Fruit fly (Drosophila melanogaster) whole organism, embryonic: ENCODE results near the gene CG9338.

Source experiments
- Bteb2 ChIP-seq: fragments of 200-800 bp; sonication (Bioruptor generic); optimal IDR thresholded peaks from 2 replicates; lab custom pipeline; 2016; ENCODE audit warnings: missing biosample characterization, missing genetic modification characterization
- CG11696 ChIP-seq: fragments of 200-800 bp; sonication (Bioruptor generic); IDR thresholded peaks from 2 replicates; pipeline ENCODE4 v1.3.6; 2022; ENCODE audit warnings: missing biosample characterization, missing genetic modification characterization
- CG11723 ChIP-seq: fragments of 200-800 bp; sonication (Bioruptor generic); optimal IDR thresholded peaks from 2 replicates; lab custom pipeline; 2017; ENCODE audit warnings: missing biosample characterization, mild to moderate bottlenecking, missing genetic modification characterization
- CG12071 ChIP-seq: fragments of 200-800 bp; sonication (Bioruptor generic); optimal IDR thresholded peaks from 3 replicates; lab custom pipeline; 2018; ENCODE audit warnings: missing biosample characterization, mild to moderate bottlenecking, missing genetic modification characterization
- CG12104 ChIP-seq: fragments of 200-800 bp; sonication (Bioruptor generic); optimal IDR thresholded peaks from 3 replicates; lab custom pipeline; 2016; ENCODE audit warnings: missing biosample characterization, missing genetic modification characterization
- CG12391 ChIP-seq: fragments of 200-800 bp; sonication (Bioruptor generic); optimal IDR thresholded peaks from 3 replicates; lab custom pipeline; 2018; ENCODE audit warnings: missing biosample characterization, mild to moderate bottlenecking, missing genetic modification characterization, moderate library complexity
- CG12769 ChIP-seq: fragments of 200-800 bp; sonication (Bioruptor generic); optimal IDR thresholded peaks from 2 replicates; lab custom pipeline; 2019; ENCODE audit warnings: missing biosample characterization, mild to moderate bottlenecking, missing genetic modification characterization, moderate library complexity
- CG15514 ChIP-seq: fragments of 200-800 bp; sonication (Bioruptor generic); optimal IDR thresholded peaks from 3 replicates; lab custom pipeline; 2017; ENCODE audit warnings: missing biosample characterization, missing genetic modification characterization, mild to moderate bottlenecking, moderate library complexity, missing genetic modification reagents
- CG18011 ChIP-seq: fragments of 200-800 bp; sonication (Bioruptor generic); optimal IDR thresholded peaks from 2 replicates; lab custom pipeline; 2017; ENCODE audit warnings: missing biosample characterization, missing genetic modification characterization, mild to moderate bottlenecking, moderate library complexity, missing genotype
- CG2875 ChIP-seq: fragments of 200-800 bp; sonication (Bioruptor generic); optimal IDR thresholded peaks from 2 replicates; lab custom pipeline; 2017; ENCODE audit warnings: missing biosample characterization, mild to moderate bottlenecking, missing genetic modification characterization, missing genetic modification reagents
- CG2889 ChIP-seq: fragments of 200-800 bp; sonication (Bioruptor generic); IDR thresholded peaks from 3 replicates; pipeline ENCODE4 v1.3.6; 2022; ENCODE audit warnings: missing biosample characterization, missing genetic modification characterization
- CG31224 ChIP-seq: fragments of 200-800 bp; sonication (Bioruptor generic); IDR thresholded peaks from 2 replicates; pipeline ENCODE4 v1.3.6; 2022; ENCODE audit warnings: missing biosample characterization, missing genetic modification characterization
- CG31388 ChIP-seq: fragments of 200-800 bp; sonication (Bioruptor generic); optimal IDR thresholded peaks from 2 replicates; lab custom pipeline; 2016; ENCODE audit warnings: missing biosample characterization, missing genetic modification characterization
- CG3726 ChIP-seq: fragments of 200-800 bp; sonication (Bioruptor generic); IDR thresholded peaks from 3 replicates; pipeline ENCODE4, ENCODE4 v1.3.6; 2022; ENCODE audit warnings: missing biosample characterization, missing genetic modification characterization
- CG4328 ChIP-seq: fragments of 200-800 bp; sonication (Bioruptor generic); optimal IDR thresholded peaks from 3 replicates; lab custom pipeline; 2017; ENCODE audit warnings: missing biosample characterization, missing genetic modification reagents, missing genetic modification characterization
- CG4404 ChIP-seq: fragments of 200-800 bp; sonication (Bioruptor generic); IDR thresholded peaks from 2 replicates; pipeline ENCODE4 v1.3.6; 2022; ENCODE audit warnings: missing biosample characterization, missing genetic modification characterization
- CG6254 ChIP-seq: fragments of 200-800 bp; sonication (Bioruptor generic); optimal IDR thresholded peaks from 3 replicates; lab custom pipeline; 2017; ENCODE audit warnings: mild to moderate bottlenecking, missing biosample characterization, missing genetic modification reagents, missing genetic modification characterization
- CG6813 ChIP-seq: fragments of 200-800 bp; sonication (Bioruptor generic); optimal IDR thresholded peaks from 2 replicates; lab custom pipeline; 2017; ENCODE audit warnings: missing biosample characterization, missing genetic modification characterization, mild to moderate bottlenecking, moderate library complexity, missing genetic modification reagents
- CG7963 ChIP-seq: fragments of 200-800 bp; sonication (Bioruptor generic); IDR thresholded peaks from 3 replicates; pipeline ENCODE4 v1.3.6; 2022; ENCODE audit warnings: missing biosample characterization, missing genetic modification characterization; ENCODE audit not compliant: partially characterized antibody
- CG7987 ChIP-seq: fragments of 200-800 bp; sonication (Bioruptor generic); optimal IDR thresholded peaks from 2 replicates; lab custom pipeline; 2018; ENCODE audit warnings: missing biosample characterization, mild to moderate bottlenecking, missing genetic modification characterization, moderate library complexity
- CG9797 ChIP-seq: fragments of 200-800 bp; sonication (Bioruptor generic); optimal IDR thresholded peaks from 3 replicates; lab custom pipeline; 2018; ENCODE audit warnings: missing biosample characterization, mild to moderate bottlenecking, missing genetic modification characterization
- Dfd ChIP-seq, 2 experiments: fragments of >200 bp; optimal IDR thresholded peaks; 2 replicates each; lab custom pipeline; 2017; ENCODE audit warnings: missing biosample characterization in 2 of 2, missing genetic modification characterization in 2 of 2
- Elba2 ChIP-seq: fragments of 200-800 bp; sonication (Bioruptor generic); optimal IDR thresholded peaks from 3 replicates; lab custom pipeline; 2016; ENCODE audit warnings: missing biosample characterization, missing genetic modification characterization
- HLH4C ChIP-seq: fragments of 200-800 bp; sonication (Bioruptor generic); IDR thresholded peaks from 3 replicates; pipeline ENCODE4 v1.3.6; 2022; ENCODE audit warnings: missing biosample characterization, missing genetic modification characterization; ENCODE audit not compliant: partially characterized antibody
- Kr ChIP-seq: fragments of 200-800 bp; sonication (Bioruptor generic); optimal IDR thresholded peaks from 2 replicates; lab custom pipeline; 2017; ENCODE audit warnings: missing biosample characterization, mild to moderate bottlenecking, missing genetic modification characterization
- NFAT ChIP-seq: fragments of 200-800 bp; sonication (Bioruptor generic); IDR thresholded peaks from 2 replicates; pipeline ENCODE4 v1.3.6; 2022; ENCODE audit warnings: missing biosample characterization, missing genetic modification characterization
- Scr ChIP-seq: fragments of 200-800 bp; sonication (Bioruptor generic); IDR thresholded peaks from 2 replicates; pipeline ENCODE4 v1.3.6; 2022; ENCODE audit warnings: missing biosample characterization, missing genetic modification characterization; ENCODE audit not compliant: partially characterized antibody
- Sox100B ChIP-seq: fragments of 200-800 bp; sonication (Bioruptor generic); optimal IDR thresholded peaks from 3 replicates; lab custom pipeline; 2018; ENCODE audit warnings: missing biosample characterization, mild to moderate bottlenecking, missing genetic modification characterization
- Xbp1 ChIP-seq: fragments of 200-800 bp; sonication (Bioruptor generic); optimal IDR thresholded peaks from 3 replicates; lab custom pipeline; 2016; ENCODE audit warnings: missing biosample characterization, mild to moderate bottlenecking, missing genetic modification characterization
- bigmax ChIP-seq: fragments of 200-800 bp; sonication (Bioruptor generic); optimal IDR thresholded peaks from 2 replicates; lab custom pipeline; 2018; ENCODE audit warnings: missing biosample characterization, mild to moderate bottlenecking, missing genetic modification characterization
- bsh ChIP-seq, 2 experiments: fragments of 200-800 bp; sonication (Bioruptor generic); optimal IDR thresholded peaks; 2 replicates each; lab custom pipeline; 2017 to 2018; ENCODE audit warnings: mild to moderate bottlenecking in 2 of 2, missing biosample characterization in 2 of 2, missing genetic modification characterization in 2 of 2, moderate library complexity in 1 of 2
- crp ChIP-seq, 2 experiments: fragments of 200-800 bp; sonication (Bioruptor generic); optimal IDR thresholded peaks; 2 replicates in 1 of 2; 3 replicates in 1 of 2; lab custom pipeline; 2017; ENCODE audit warnings: missing biosample characterization in 2 of 2, missing genetic modification characterization in 2 of 2, mild to moderate bottlenecking in 1 of 2, moderate library complexity in 1 of 2
- dpn ChIP-seq, 2 experiments: fragments of 200-800 bp; sonication (Bioruptor generic); optimal IDR thresholded peaks; 3 replicates each; lab custom pipeline; 2016; ENCODE audit warnings: missing biosample characterization in 2 of 2, missing genetic modification characterization in 2 of 2
- en ChIP-seq: fragments of 200-800 bp; sonication (Bioruptor generic); optimal IDR thresholded peaks from 2 replicates; lab custom pipeline; 2016; ENCODE audit warnings: missing biosample characterization, missing genetic modification characterization
- fru ChIP-seq: fragments of >200 bp; optimal IDR thresholded peaks from 2 replicates; lab custom pipeline; 2017
- h ChIP-seq: fragments of >200 bp; optimal IDR thresholded peaks from 2 replicates; lab custom pipeline; 2017
- her ChIP-seq: fragments of 200-800 bp; sonication (Bioruptor generic); optimal IDR thresholded peaks from 2 replicates; lab custom pipeline; 2016; ENCODE audit warnings: missing biosample characterization, missing genetic modification characterization
- hkb ChIP-seq, 2 experiments: fragments of 200-800 bp in 1 of 2; fragments of >200 bp in 1 of 2; sonication (Bioruptor generic) in 1 of 2; IDR thresholded peaks in 1 of 2; optimal IDR thresholded peaks in 1 of 2; 2 replicates each; pipeline versions ENCODE4 v1.3.6 to Lab custom; 2017 to 2022; ENCODE audit warnings: missing biosample characterization in 1 of 2, missing genetic modification characterization in 1 of 2
- ind ChIP-seq: fragments of 200-800 bp; sonication (Bioruptor generic); optimal IDR thresholded peaks from 3 replicates; lab custom pipeline; 2016; ENCODE audit warnings: missing biosample characterization, missing genetic modification characterization
- ken ChIP-seq: fragments of 200-800 bp; sonication (Bioruptor generic); IDR thresholded peaks from 3 replicates; pipeline ENCODE4 v1.3.6; 2022; ENCODE audit warnings: missing biosample characterization, missing genetic modification characterization
- lab ChIP-seq: fragments of 200-800 bp; sonication (Bioruptor generic); optimal IDR thresholded peaks from 3 replicates; lab custom pipeline; 2017; ENCODE audit warnings: missing biosample characterization, missing genetic modification characterization, mild to moderate bottlenecking, moderate library complexity, missing genetic modification reagents
- lbe ChIP-seq: fragments of 200-800 bp; sonication (Bioruptor generic); optimal IDR thresholded peaks from 2 replicates; lab custom pipeline; 2016; ENCODE audit warnings: missing biosample characterization, mild to moderate bottlenecking, missing genetic modification characterization
- psq ChIP-seq: fragments of 200-800 bp; sonication (Bioruptor generic); optimal IDR thresholded peaks from 2 replicates; lab custom pipeline; 2017; ENCODE audit warnings: missing biosample characterization, missing genetic modification characterization
- run ChIP-seq: fragments of 200-800 bp; sonication (Bioruptor generic); optimal IDR thresholded peaks from 3 replicates; lab custom pipeline; 2018; ENCODE audit warnings: missing biosample characterization, mild to moderate bottlenecking, missing genetic modification characterization
- sens-2 ChIP-seq: fragments of 200-800 bp; sonication (Bioruptor generic); IDR thresholded peaks from 2 replicates; pipeline ENCODE4 v1.3.6; 2022; ENCODE audit warnings: missing biosample characterization, missing genetic modification characterization
- sima ChIP-seq: fragments of 200-800 bp; sonication (Bioruptor generic); optimal IDR thresholded peaks from 2 replicates; lab custom pipeline; 2016; ENCODE audit warnings: missing biosample characterization, missing genetic modification characterization
- tgo ChIP-seq: fragments of 200-800 bp; sonication (Bioruptor generic); IDR thresholded peaks from 3 replicates; pipeline ENCODE4 v1.3.6; 2022; ENCODE audit warnings: missing biosample characterization, missing genetic modification characterization
- tio ChIP-seq: fragments of 200-800 bp; sonication (Bioruptor generic); optimal IDR thresholded peaks from 2 replicates; lab custom pipeline; 2017; ENCODE audit warnings: missing biosample characterization, missing genetic modification characterization, inconsistent platforms
- twi ChIP-seq: fragments of 200-800 bp; optimal IDR thresholded peaks from 2 replicates; lab custom pipeline; 2019; ENCODE audit warnings: missing biosample characterization, mild to moderate bottlenecking, missing genetic modification characterization, moderate library complexity

Gene CG9338

DNA sequence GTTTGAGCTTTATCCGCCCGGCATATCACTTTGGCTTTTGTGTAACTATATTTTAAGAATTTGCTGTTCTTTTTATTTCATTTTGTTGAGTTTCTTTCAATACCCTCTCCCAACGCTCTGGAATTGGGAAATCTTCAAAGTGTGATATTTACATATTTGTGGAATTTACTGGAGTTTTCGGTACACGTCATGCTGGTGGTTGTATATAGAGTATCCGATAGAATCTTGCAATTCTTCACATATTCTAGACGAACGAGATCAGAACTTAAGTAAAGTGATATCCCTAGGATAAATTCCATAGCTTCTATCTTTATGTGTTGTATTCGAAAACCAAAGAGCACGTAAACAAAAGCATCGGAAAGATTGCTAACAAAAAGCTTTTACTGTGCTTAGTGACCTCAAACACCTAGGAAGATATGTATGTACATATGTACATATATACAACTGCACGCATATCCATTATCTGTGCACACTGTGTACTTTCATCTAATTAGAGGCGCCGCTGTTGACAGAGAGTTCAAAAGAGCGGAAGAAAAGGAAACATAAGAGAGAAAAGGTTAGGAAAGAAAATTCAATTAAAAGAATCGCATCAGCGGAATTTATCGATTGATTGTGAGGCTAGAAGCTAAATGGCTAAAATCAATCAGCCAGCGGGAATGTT is 31.8 kb downstream of the CG9338 start (continued):
- no peak for TF ChIP-seq CG9797 (GFP tag; lab: Kevin White, UChicago)
- 0 out of 3 replicates have a peak, but pooled peaks have one; percentile 5 for TF ChIP-seq ken (GFP tag; lab: Robert Waterston, UW)
- no peak for TF ChIP-seq Bteb2 (GFP tag; lab: Kevin White, UChicago)
- no peak for TF ChIP-seq en (GFP tag; lab: Kevin White, UChicago)
- TF ChIP-seq Kr (GFP tag; lab: Kevin White, UChicago): no peak
- no peak for TF ChIP-seq CG4404 (GFP tag; lab: Robert Waterston, UW)
- TF ChIP-seq Scr: no peak
- no peak for TF ChIP-seq lbe (GFP tag; lab: Kevin White, UChicago)
- no peak for TF ChIP-seq CG31224 (GFP tag; lab: Robert Waterston, UW)
- TF ChIP-seq her (GFP tag; lab: Kevin White, UChicago): no peak
- no peak for TF ChIP-seq Xbp1 (GFP tag; lab: Kevin White, UChicago)
- TF ChIP-seq crp (GFP tag; optimal IDR thresholded peaks at IDR 0.05; lab: Kevin White, UChicago): no peak
- TF ChIP-seq CG7987 (GFP tag; lab: Kevin White, UChicago): peak; percentile 87
- TF ChIP-seq Sox100B (GFP tag; lab: Kevin White, UChicago): peak; percentile 55
- peak; percentile 61 for TF ChIP-seq CG4328 (GFP tag; lab: Kevin White, UChicago)
- TF ChIP-seq CG2875: peak; percentile 65
- no peak for TF ChIP-seq psq (GFP tag; lab: Kevin White, UChicago)
- peak; percentile 43 for TF ChIP-seq CG11723 (GFP tag; lab: Kevin White, UChicago)
- no peak for TF ChIP-seq CG31388 (GFP tag; lab: Kevin White, UChicago)
- TF ChIP-seq bigmax: peak; percentile 33
- peak; percentile 46 for TF ChIP-seq run (tag; lab: Kevin White, UChicago)
- no peak for TF ChIP-seq sima (GFP tag; lab: Kevin White, UChicago)
- TF ChIP-seq NFAT (GFP tag; lab: Robert Waterston, UW): no peak
- TF ChIP-seq lab (GFP tag; lab: Kevin White, UChicago): peak; percentile 79
- no peak for TF ChIP-seq CG2889
- TF ChIP-seq tio (GFP tag; lab: Kevin White, UChicago): peak; percentile 36
- no peak for TF ChIP-seq CG11696 (GFP tag; lab: Robert Waterston, UW)
- peak; percentile 84 for TF ChIP-seq CG12071 (GFP tag; lab: Kevin White, UChicago)
- no peak for TF ChIP-seq HLH4C
- no peak for TF ChIP-seq Dfd (GFP tag; optimal IDR thresholded peaks at IDR 0.05; lab: Kevin White, UChicago)
- no peak for TF ChIP-seq sens-2 (GFP tag; lab: Robert Waterston, UW)
- TF ChIP-seq hkb (optimal IDR thresholded peaks at IDR 0.05; lab: Kevin White, UChicago): no peak
- peak; percentile 46; the same call in 1 of the 2 replicates for TF ChIP-seq hkb (GFP tag; IDR thresholded peaks at IDR 0.05; lab: Robert Waterston, UW)
- no peak for TF ChIP-seq h (lab: Kevin White, UChicago)
- TF ChIP-seq Elba2 (GFP tag; lab: Kevin White, UChicago): no peak
- no peak for TF ChIP-seq CG3726 (GFP tag; lab: Robert Waterston, UW)
- peak; percentile 60 for TF ChIP-seq CG6813 (GFP tag; lab: Kevin White, UChicago)
- no peak for TF ChIP-seq CG12391
- TF ChIP-seq CG12769 (tag; lab: Kevin White, UChicago): no peak
- no peak for TF ChIP-seq ind (GFP tag; lab: Kevin White, UChicago)
- TF ChIP-seq tgo (GFP tag; lab: Robert Waterston, UW): no peak
- no peak for TF ChIP-seq fru (lab: Kevin White, UChicago)
- peak; percentile 13 for TF ChIP-seq CG15514 (GFP tag; lab: Kevin White, UChicago)
- TF ChIP-seq twi (tag; lab: Kevin White, UChicago): no peak
- peak; percentile 34 for TF ChIP-seq CG6254 (GFP tag; lab: Kevin White, UChicago)
- peak in 1 of 2 experiments; percentile 66 for TF ChIP-seq bsh (GFP tag; optimal IDR thresholded peaks at IDR 0.05; lab: Kevin White, UChicago)
- peak; percentile 35 for TF ChIP-seq CG12104
- no peak for TF ChIP-seq CG18011 (GFP tag; lab: Kevin White, UChicago)
- no peak for TF ChIP-seq dpn (GFP tag; optimal IDR thresholded peaks at IDR 0.05; lab: Kevin White, UChicago)
- TF ChIP-seq CG7963 (GFP tag; lab: Robert Waterston, UW): no peak
